Worm (Caenorhabditis elegans): ENCODE measurements around the gene EEED8.14.

- TF ChIP-seq ces-1 (GFP tag; optimal IDR thresholded peaks at IDR 0.05) = no peak
- peak; percentile 79 for TF ChIP-seq lsy-2 (tag; optimal IDR thresholded peaks at IDR 0.05)
- no peak for TF ChIP-seq ceh-83 (GFP tag; optimal IDR thresholded peaks at IDR 0.05)
- TF ChIP-seq ztf-11 (tag; optimal IDR thresholded peaks at IDR 0.05) = no peak
- no peak for TF ChIP-seq nhr-12 (tag; optimal IDR thresholded peaks at IDR 0.05)
- TF ChIP-seq nhr-76 (tag; optimal IDR thresholded peaks at IDR 0.05) = no peak
- no peak for TF ChIP-seq tbx-8 (GFP tag; optimal IDR thresholded peaks at IDR 0.05)
- TF ChIP-seq nhr-2 (tag; optimal IDR thresholded peaks at IDR 0.05) = no peak
- no peak for TF ChIP-seq elt-3 (tag; optimal IDR thresholded peaks at IDR 0.05)
- TF ChIP-seq mls-2 (tag; optimal IDR thresholded peaks at IDR 0.05) = no peak
- TF ChIP-seq nhr-28 (tag; optimal IDR thresholded peaks at IDR 0.05) = no peak
- TF ChIP-seq sptf-1 (tag; optimal IDR thresholded peaks at IDR 0.05) = no peak
- no peak for TF ChIP-seq unc-120 (tag; optimal IDR thresholded peaks at IDR 0.05; ENCODE audit: poor library complexity, severe bottlenecking)
These were observed 7.2 kb upstream of the EEED8.14 start, which contains the start of gene tofu-6 for ce11 chrII:5420947-5421614.

Data from whole organism, mixed stage, embryonic.